Worm (Caenorhabditis elegans): ENCODE measurements around the gene T14B4.8.

ce11 chrII:6718221-6718620 is 11.0 kb downstream of the T14B4.8 start, which contains the start of gene tsp-10:
- TF ChIP-seq W03F9.2 (tag; optimal IDR thresholded peaks at IDR 0.05), result no peak
- TF ChIP-seq dao-5 (tag; optimal IDR thresholded peaks at IDR 0.05), result no peak
- TF ChIP-seq him-1 (tag; optimal IDR thresholded peaks at IDR 0.05), result no peak

All from whole organism, L4/young adult.